Worm (Caenorhabditis elegans): ENCODE measurements around the gene nspg-14.
A peak's percentile ranks its signal among the peaks of the same experiment; 100 is the strongest.

Gene nspg-14

DNA sequence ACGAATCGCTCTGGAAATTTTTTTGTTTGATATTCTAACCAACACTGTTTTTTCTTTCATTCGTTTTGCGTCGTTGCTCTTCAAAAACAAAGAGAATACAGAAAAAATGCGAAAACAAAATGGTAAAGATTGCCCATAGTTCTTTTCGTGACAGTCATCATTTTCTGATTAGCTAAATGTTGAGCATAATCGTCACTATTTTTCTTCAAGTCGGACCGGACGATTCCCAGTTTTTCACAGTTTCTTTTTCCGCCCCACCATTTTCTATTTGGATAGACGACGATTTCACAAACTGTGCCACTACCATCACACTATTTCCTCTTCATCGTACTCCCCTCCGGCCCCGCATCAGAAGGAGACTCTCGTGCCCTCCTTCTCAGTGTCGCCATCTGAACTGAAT, 10.7 kb downstream of the nspg-14 start:
- TF ChIP-seq aly-2 (tag; optimal IDR thresholded peaks at IDR 0.05): no peak
- no peak for TF ChIP-seq pha-4 (tag; optimal IDR thresholded peaks at IDR 0.05)
- no peak for TF ChIP-seq elt-2 (tag; optimal IDR thresholded peaks at IDR 0.05)
- no peak for TF ChIP-seq daf-12 (tag; optimal IDR thresholded peaks at IDR 0.05)
- no peak for TF ChIP-seq mml-1 (tag; optimal IDR thresholded peaks at IDR 0.05)
- TF ChIP-seq lin-15B (tag; optimal IDR thresholded peaks at IDR 0.05): no peak
- TF ChIP-seq nhr-77 (tag; optimal IDR thresholded peaks at IDR 0.05): no peak
- no peak for TF ChIP-seq nhr-11 (tag; optimal IDR thresholded peaks at IDR 0.05)
- no peak for TF ChIP-seq nfya-1 (tag; optimal IDR thresholded peaks at IDR 0.05; ENCODE audit: insufficient read depth)
- TF ChIP-seq eor-1 (tag; optimal IDR thresholded peaks at IDR 0.05): no peak
- no peak for TF ChIP-seq ztf-11 (tag; optimal IDR thresholded peaks at IDR 0.05)

DNA sequence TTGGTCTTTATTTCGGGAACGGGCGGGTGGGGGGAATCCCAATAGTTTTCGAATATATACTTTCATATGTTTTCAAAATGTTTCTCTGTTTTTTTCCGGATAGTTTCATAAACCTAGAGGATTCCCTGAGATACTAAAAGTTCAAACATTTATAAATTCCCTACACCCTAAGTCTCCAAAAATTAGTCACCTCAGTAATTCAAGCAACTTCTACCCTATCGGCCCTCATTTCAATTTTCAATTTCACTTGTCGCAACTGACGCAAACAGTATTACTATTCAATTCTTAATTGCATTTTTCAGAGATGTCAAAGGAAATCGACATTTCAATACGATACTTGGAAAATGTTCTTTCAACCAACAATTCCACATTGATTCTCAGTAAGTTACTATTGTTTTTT, 11.2 kb downstream of the nspg-14 start, which contains the start of gene Y34B4A.4:
Gene Y34B4A.4 (plus strand): TSS at position 301 of the 400 bp plus-strand sequence.
- TF ChIP-seq fos-1 (tag; optimal IDR thresholded peaks at IDR 0.05): no peak
- no peak for TF ChIP-seq nhr-76 (tag; optimal IDR thresholded peaks at IDR 0.05)
- no peak for TF ChIP-seq unc-39 (tag; optimal IDR thresholded peaks at IDR 0.05)
- no peak for TF ChIP-seq ceh-9 (tag; optimal IDR thresholded peaks at IDR 0.05)
- TF ChIP-seq zag-1 (tag; optimal IDR thresholded peaks at IDR 0.05): no peak
- no peak for TF ChIP-seq elt-1 (tag; optimal IDR thresholded peaks at IDR 0.05)
- no peak for TF ChIP-seq hmg-11 (tag; optimal IDR thresholded peaks at IDR 0.05)
- no peak for TF ChIP-seq lsy-12 (tag; optimal IDR thresholded peaks at IDR 0.05)

DNA sequence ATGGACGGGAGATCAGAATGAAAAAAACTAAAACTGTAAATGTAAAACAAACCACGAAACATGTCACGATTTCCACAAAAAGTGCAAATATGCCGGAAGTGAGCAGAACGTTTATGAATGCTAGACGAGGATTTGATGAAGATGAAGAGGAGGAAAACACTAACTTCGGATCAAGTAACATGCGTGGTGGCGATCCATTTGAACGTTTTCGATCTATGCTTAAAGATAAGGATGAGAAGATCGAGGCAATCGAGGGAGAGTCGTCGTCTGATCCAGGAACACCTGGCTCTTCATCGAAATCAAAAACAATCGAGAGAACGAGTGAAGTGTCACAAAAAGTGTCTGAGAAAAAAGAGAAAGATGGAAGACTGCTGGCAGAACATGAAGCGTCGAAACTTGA, 12.5 kb downstream of the nspg-14 start:
- TF ChIP-seq nhr-23 (tag; optimal IDR thresholded peaks at IDR 0.05) (no peak), nhr-67 (tag; optimal IDR thresholded peaks at IDR 0.05) (no peak)

- TF ChIP-seq jun-1 (tag; optimal IDR thresholded peaks at IDR 0.05) (no peak), fkh-2 (tag; optimal IDR thresholded peaks at IDR 0.05) (no peak), ceh-16 (tag; optimal IDR thresholded peaks at IDR 0.05) (no peak), elt-2 (tag; optimal IDR thresholded peaks at IDR 0.05) (peak; percentile 27)
Measured at ce11 chrX:5268062-5268461, 15.2 kb downstream of the nspg-14 start.

- TF ChIP-seq elt-2 (tag; optimal IDR thresholded peaks at IDR 0.05): peak; percentile 79
- TF ChIP-seq pqm-1 (tag; optimal IDR thresholded peaks at IDR 0.05): peak; percentile 27
- no peak for TF ChIP-seq jun-1 (tag; optimal IDR thresholded peaks at IDR 0.05)
Measured at ce11 chrX:5269359-5269758, 16.5 kb downstream of the nspg-14 start.

- TF ChIP-seq nhr-25 (tag; optimal IDR thresholded peaks at IDR 0.05) (peak; percentile 66), nhr-43 (tag; optimal IDR thresholded peaks at IDR 0.05; ENCODE audit: poor library complexity, severe bottlenecking) (peak; percentile 29), ZK546.5 (tag; optimal IDR thresholded peaks at IDR 0.05) (no peak), hmg-11 (tag; optimal IDR thresholded peaks at IDR 0.05) (peak; percentile 78), ceh-28 (tag; optimal IDR thresholded peaks at IDR 0.05) (peak; percentile 35), fos-1 (tag; optimal IDR thresholded peaks at IDR 0.05) (no peak), aly-2 (tag; optimal IDR thresholded peaks at IDR 0.05) (no peak), nfya-1 (tag; optimal IDR thresholded peaks at IDR 0.05; ENCODE audit: insufficient read depth) (peak; percentile 72), lin-15B (tag; optimal IDR thresholded peaks at IDR 0.05) (peak; percentile 68), ceh-9 (tag; optimal IDR thresholded peaks at IDR 0.05) (no peak), pha-4 (tag; optimal IDR thresholded peaks at IDR 0.05) (peak; percentile 79), elt-1 (tag; optimal IDR thresholded peaks at IDR 0.05) (no peak), ceh-16 (tag; optimal IDR thresholded peaks at IDR 0.05) (no peak), nhr-76 (tag; optimal IDR thresholded peaks at IDR 0.05) (no peak), nhr-237 (tag; optimal IDR thresholded peaks at IDR 0.05) (no peak), lin-39 (tag; optimal IDR thresholded peaks at IDR 0.05) (peak; percentile 81), pqm-1 (tag; optimal IDR thresholded peaks at IDR 0.05) (peak; percentile 47), nhr-23 (tag; optimal IDR thresholded peaks at IDR 0.05) (peak; percentile 40), R02D3.7 (tag; optimal IDR thresholded peaks at IDR 0.05) (peak; percentile 61), egl-5 (tag; optimal IDR thresholded peaks at IDR 0.05) (peak; percentile 55), elt-2 (tag; optimal IDR thresholded peaks at IDR 0.05) (peak; percentile 68), snpc-4 (tag; optimal IDR thresholded peaks at IDR 0.05) (peak; percentile 75), nhr-67 (tag; optimal IDR thresholded peaks at IDR 0.05) (no peak)
Measured at ce11 chrX:5275209-5275608, 22.4 kb downstream of the nspg-14 start, which contains the start of gene hst-6. hst-6 (plus strand) TSS chrX:5275561.
